Fruit fly (Drosophila melanogaster) whole organism, larva: ENCODE data around the gene Cpr76Ba.

Source experiments
- noc ChIP-seq: fragments of 200-800 bp; sonication (Bioruptor generic); optimal IDR thresholded peaks from 3 replicates; lab custom pipeline; 2019; ENCODE audit warnings: missing biosample characterization, mild to moderate bottlenecking, missing genetic modification characterization, moderate library complexity

Cpr76Ba gene

DNA sequence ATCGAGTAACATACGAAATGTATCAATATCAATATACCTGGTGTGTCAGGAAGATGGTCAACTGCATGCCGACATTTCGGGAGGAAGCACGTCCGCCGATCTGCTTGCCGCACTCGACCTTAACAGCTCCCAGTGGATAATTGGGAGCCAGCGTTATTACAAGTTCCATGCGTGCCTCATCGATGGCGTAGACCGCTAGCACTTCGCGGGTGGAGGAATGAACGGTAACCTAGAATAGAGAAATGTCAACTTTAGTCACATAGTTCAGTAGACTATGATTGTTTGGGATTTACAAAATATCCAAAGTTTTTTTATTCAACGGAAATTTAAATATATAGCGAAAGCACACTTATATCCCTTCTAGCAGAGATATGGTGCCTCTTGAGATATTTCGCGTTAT, 26.7 kb upstream of the Cpr76Ba start, which contains the start of the genes CG46435 and Rcd7:
Gene CG46435, plus strand, starts transcription at position 301 of the 400 bp plus-strand sequence.
Gene Rcd7, plus strand, starts transcription at position 301 of the 400 bp plus-strand sequence.
- TF ChIP-seq noc (tag; lab: Kevin White, UChicago): no peak

dm6 chr3L:19544105-19544504, 26.0 kb upstream of the Cpr76Ba start, which contains the start of the genes CG46434 and Dred:
CG46434 (minus strand) TSS chr3L:19544205.
Dred (minus strand) TSS chr3L:19544205.
- TF ChIP-seq noc (tag; lab: Kevin White, UChicago): no peak

DNA sequence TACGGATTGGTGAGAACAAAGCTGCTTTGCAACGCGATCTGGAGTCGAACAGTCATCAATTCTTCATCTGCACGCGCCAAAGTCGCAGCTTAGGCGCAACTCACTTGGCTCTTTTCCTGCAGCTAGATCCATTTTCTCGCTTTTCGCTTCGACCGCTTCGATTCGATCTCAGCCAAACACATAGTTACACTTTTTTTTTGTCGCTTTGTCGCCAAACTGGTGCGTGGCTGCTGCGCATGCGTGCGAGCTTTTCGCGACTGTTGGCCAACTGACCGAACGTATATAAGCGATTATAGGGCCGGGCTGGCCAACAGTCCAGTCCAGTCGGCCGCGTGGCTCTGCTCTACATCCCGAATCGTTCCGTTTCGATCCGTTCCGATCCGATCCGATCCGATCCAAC, 14.3 kb upstream of the Cpr76Ba start, which contains the start of gene Cpr76Bd:
Gene Cpr76Bd, plus strand, starts transcription at position 301 of the 400 bp plus-strand sequence.
- TF ChIP-seq noc (tag; lab: Kevin White, UChicago): no peak

DNA sequence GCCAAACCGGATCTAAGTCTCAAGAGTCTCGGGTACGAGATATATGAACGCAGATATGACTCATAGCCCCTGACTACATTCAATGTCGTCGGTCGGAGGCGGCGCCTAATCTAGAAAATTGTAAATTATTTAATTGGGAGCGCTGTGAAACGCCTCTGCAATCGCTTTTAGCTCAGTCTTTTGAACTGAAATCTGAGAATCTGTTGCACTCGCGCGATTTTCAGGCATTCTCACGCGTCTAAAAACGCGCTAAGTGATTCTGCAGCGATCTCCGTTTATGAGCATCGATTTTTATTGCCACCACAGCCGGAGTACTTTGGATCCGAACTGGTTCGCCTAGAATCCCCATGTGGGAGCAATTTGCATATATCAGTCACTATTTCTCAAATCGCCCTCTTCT, 10.4 kb upstream of the Cpr76Ba start:
- no peak for TF ChIP-seq noc (tag; lab: Kevin White, UChicago)

DNA sequence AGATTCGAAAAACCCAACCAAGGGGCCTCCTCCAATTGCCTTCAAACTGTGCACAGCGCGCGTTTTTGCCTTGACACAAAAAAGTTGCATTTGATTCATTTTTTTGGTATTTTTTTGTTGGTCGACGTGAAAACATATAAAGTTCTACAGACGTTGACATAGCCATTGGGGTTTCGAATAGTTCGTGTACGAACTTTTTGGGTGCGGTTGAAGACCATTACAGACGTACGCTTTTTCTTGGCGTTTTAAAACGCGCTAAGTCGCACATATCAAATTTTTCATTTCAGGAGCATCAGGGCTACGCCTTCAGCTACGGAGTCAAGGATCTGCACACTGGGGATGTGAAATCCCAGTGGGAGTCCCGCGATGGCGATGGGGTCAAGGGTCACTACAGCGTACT, 7.6 kb upstream of the Cpr76Ba start:
- TF ChIP-seq noc (tag; lab: Kevin White, UChicago): no peak

- no peak for TF ChIP-seq noc (tag; lab: Kevin White, UChicago)
These were observed 6.6 kb upstream of the Cpr76Ba start for dm6 chr3L:19524690-19525089.

dm6 chr3L:19521093-19521492, 3.0 kb upstream of the Cpr76Ba start:
- no peak for TF ChIP-seq noc (tag; lab: Kevin White, UChicago)

- TF ChIP-seq noc (tag; lab: Kevin White, UChicago): no peak
These were observed 2.5 kb upstream of the Cpr76Ba start, which contains the start of gene Cpr76Bc for dm6 chr3L:19520645-19521044. Cpr76Bc (plus strand) TSS chr3L:19520945.

dm6 chr3L:19519349-19519748, 1.2 kb upstream of the Cpr76Ba start, which contains the start of gene Cpr76Bb:
Cpr76Bb (plus strand) TSS chr3L:19519649.
- TF ChIP-seq noc (tag; lab: Kevin White, UChicago): no peak

dm6 chr3L:19516547-19516946, 1.6 kb downstream of the Cpr76Ba start:
- TF ChIP-seq noc (tag; lab: Kevin White, UChicago): no peak

dm6 chr3L:19512672-19513071, 5.5 kb downstream of the Cpr76Ba start:
- TF ChIP-seq noc (tag; lab: Kevin White, UChicago): no peak

DNA sequence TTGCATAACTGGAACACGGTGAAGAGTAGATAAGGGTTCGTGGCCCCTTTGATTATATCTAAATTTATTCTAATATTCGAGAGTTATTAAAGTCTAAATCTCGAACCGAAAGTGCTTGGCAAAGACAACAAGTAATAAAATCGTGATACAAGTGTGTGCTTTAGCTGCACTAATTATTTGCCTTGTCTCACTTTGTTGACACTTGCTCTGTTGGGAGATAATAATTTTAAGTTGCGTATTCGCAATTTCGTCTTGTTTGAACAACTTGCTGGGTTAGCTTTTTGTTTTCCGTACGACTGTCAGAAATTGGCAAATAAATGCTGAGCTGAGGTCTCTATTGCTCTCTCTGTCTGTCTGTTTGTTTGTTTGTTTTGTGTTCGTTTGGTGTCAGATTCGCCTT, 13.4 kb downstream of the Cpr76Ba start:
- TF ChIP-seq noc (tag; lab: Kevin White, UChicago): peak; percentile 71

DNA sequence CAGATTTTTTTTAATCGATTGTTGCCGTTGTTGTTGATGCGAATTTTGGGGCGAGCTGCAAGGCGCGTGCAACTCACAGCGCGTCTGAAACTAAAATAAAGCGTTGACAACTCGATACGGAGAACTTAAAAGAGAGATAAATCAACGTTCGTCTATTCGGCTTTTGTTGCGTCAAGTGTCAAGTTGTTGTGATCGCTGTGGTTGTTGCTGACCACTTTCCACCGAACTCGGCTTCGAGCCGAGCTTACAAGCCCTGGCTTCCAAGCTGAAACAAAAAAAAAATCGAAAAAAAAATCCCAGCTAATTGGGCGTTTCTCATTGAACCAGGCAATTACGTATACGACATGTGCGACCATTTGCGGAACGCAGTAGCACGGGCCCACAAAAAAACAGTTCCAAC, 14.4 kb downstream of the Cpr76Ba start, which contains the start of gene CG9452:
Gene CG9452, minus strand, starts transcription at position 101 of the 400 bp plus-strand sequence.
- no peak for TF ChIP-seq noc (tag; lab: Kevin White, UChicago)

dm6 chr3L:19500698-19501097, 17.4 kb downstream of the Cpr76Ba start, which contains the start of gene CG9451:
CG9451 (minus strand) TSS chr3L:19500798.
- TF ChIP-seq noc (tag; lab: Kevin White, UChicago): peak; percentile 20

DNA sequence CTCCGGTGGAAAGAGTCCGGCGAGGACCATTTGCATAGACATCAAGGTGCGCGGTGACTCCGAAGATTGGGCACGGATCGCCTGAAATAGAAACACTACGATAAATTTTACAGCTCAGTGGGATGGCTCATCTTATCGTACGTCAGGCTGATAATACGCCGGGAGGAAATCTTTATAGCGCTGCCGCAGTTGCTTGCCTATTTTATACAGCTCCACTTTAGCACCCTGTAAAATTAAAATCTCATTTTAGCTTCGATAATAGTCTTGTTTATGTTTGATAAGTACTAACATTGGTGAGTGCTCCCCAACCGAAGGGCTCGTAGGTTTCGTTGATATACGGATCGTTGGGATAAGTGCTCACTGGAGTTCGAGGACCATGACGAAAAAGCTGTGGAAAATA, 18.8 kb downstream of the Cpr76Ba start:
- no peak for TF ChIP-seq noc (tag; lab: Kevin White, UChicago)

- no peak for TF ChIP-seq noc (tag; lab: Kevin White, UChicago)
These were observed 20.5 kb downstream of the Cpr76Ba start, which contains the start of gene CG9449 for dm6 chr3L:19497623-19498022. CG9449 (minus strand) TSS chr3L:19497723.

DNA sequence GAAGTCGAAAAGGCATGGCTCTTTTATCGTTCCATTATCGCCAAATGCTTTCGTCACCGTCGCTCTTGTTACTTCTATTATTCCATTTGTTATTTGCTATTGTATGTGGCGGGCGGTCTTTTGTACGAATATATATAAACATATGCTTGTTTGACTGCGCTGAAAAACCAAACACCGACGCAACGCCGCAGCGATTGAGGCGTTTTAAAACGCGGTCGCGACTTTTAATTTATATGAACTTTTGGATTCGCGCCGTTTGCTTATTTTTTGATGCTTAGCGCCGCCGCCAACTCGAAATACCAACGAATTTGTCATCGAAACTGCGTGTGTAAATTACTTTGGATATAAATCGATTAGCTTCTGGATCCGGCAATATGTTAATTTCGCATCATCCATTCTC, 21.0 kb downstream of the Cpr76Ba start:
- TF ChIP-seq noc (tag; lab: Kevin White, UChicago): no peak
